Worm (Caenorhabditis elegans) whole organism, dauer: Measurements from ENCODE around the gene nspe-7.
"Not testable (repeated sequence)": the region's sequence is repeated elsewhere in the genome, so short reads cannot be mapped to it uniquely, and the experiment has no call there.

ENCODE experiments used
- unc-62 ChIP-seq: sonication (generic microtip); optimal IDR thresholded peaks from 2 replicates; lab custom pipeline; 2017; ENCODE audit warnings: missing biosample characterization, missing genetic modification reagents, missing genetic modification characterization

The nspe-7 gene

ce11 chrII:12626887-12627286 is at the start of gene nspe-7:
TSS of gene nspe-7 (plus strand) at chrII:12627187.
- TF ChIP-seq unc-62: no peak

- TF ChIP-seq unc-62: no peak
These were observed 49.2 kb upstream of the nspe-7 start, which contains the start of gene clec-8 for ce11 chrII:12577754-12578153. TSS of gene clec-8 (minus strand) at chrII:12578061.

DNA sequence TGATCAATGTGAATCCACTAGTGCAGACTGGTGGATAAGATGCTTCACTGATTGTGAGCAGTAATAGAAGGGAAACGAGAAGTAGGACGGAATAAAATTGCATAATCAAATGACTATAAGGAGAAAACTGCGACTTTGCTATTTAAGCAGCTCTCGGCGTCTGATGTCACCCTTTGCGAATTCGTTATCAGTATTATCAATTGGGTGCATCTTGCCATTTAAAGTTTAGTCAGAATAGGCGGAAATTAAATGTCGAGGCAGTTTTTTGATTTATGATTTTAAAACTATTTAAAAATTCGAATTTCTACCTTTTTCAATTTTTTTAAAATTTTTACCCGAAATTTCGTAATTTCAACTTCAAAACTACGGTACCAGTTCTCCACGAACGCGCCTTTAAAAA is 46.0 kb upstream of the nspe-7 start, which contains the start of gene clec-4:
Gene clec-4 (minus strand): TSS at position 162 of the 400 bp plus-strand sequence.
- TF ChIP-seq unc-62: no peak

DNA sequence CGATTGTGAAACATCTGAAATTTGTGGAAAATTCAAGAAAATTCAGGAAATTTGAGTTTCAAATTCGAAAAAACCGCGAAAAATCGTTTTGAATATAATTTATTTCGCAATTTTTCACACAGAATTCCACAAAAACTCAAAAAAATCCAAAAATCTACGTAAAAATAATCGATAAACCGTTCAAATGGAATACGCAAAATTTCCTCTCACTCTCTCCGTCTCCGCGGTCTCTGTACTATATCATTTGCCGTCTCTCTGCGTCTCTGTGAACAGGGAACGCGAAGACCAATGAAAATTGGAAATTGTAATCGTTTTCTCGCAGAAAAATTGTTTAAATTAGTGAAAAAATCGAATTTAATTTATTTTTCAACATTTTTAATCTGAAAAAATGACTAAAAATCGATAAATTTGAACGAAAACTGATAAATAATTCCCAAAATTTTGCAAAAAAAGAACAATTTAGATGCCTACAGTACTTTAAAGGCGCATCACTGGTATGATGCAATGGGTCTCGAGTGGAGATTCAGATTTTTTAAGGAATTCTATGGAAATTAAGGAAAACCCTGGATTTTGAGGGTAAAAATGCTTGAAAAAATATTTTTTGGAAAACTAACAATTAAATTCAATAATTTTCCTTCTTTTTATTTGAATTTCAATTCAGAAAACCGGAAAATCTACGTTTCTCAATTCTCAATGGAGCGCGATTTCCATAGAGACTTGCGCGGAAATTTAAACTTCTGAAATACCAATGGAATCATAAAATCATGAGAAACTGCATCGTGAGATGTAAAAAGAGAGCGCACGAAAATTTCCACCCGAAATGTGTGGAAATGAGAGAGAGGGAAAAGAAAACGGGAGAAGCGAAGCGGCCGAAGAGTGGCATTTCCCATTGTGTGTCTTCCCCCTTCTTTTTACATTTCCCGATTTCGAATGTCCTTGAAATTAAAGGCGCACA is 23.0 kb upstream of the nspe-7 start, which contains the start of the genes ceh-100 and lips-15:
Gene ceh-100 (minus strand): TSS at position 14 of the 955 bp plus-strand sequence.
Gene lips-15 (plus strand): TSS at position 720 of the 955 bp plus-strand sequence.
- TF ChIP-seq unc-62: no peak

ce11 chrII:12606108-12606507 is 20.9 kb upstream of the nspe-7 start:
- TF ChIP-seq unc-62: no peak

DNA sequence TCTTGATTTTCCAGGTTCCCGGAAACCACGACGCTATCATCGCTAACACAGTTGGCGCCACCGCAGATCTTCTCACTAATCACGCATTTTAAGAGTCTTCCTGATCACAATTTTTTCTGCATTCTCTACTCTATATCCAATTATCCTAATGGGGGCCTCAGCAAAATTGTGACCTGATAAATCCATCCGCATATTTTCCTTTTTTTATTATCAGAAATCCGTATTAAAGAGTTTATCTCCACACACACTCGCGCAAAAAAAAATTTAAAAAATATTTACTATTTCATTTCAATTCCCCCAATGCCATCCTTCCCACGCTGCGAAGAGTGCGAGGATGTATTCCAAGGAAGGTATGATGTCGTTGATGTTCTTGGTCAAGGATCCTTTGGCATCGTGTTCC is 20.1 kb upstream of the nspe-7 start, which contains the start of gene Y38E10A.8:
Gene Y38E10A.8 (plus strand): TSS at position 301 of the 400 bp plus-strand sequence.
- no peak for TF ChIP-seq unc-62

DNA sequence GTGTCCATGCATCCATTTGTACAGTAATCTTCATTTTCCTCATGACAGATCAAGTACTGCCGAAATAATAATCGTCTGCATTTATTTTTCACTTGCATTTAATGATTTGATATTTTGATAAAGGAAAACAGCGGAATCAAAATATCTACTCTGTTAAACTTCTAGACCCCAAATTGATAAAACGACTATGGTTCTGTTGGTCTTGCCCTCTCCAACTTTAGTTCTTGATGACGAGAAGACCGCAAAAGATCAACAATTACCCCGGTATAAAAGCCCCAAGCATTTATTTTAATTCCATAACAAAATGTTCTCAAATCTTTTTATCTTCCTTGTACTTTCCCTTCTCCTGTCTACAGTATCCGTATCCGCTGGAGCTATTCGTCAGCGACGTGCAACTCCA is 18.3 kb upstream of the nspe-7 start, which contains the start of gene Y38E10A.9:
Gene Y38E10A.9 (plus strand): TSS at position 301 of the 400 bp plus-strand sequence.
- no peak for TF ChIP-seq unc-62

ce11 chrII:12612218-12612617 is 14.8 kb upstream of the nspe-7 start, which contains the start of gene nspe-4:
TSS of gene nspe-4 (plus strand) at chrII:12612518.
- TF ChIP-seq unc-62: no peak

DNA sequence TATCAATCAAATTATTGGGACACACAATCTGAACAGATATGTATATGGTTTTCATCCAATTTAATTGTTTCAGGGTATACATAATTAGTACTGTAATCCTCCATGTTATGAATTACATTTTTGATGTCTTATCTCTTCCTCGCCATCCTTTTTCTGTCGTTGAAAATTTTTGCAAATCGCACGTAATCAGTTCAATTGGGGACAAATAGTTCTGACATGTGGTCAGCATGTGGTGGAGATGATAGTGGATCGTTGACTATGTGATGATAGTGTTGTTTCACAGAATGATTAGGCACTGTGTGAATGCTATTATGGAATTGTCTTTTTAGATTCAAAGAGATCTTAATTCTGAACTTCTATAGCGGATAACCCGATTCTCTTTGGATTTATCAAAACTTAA is 11.6 kb upstream of the nspe-7 start:
- no peak for TF ChIP-seq unc-62

DNA sequence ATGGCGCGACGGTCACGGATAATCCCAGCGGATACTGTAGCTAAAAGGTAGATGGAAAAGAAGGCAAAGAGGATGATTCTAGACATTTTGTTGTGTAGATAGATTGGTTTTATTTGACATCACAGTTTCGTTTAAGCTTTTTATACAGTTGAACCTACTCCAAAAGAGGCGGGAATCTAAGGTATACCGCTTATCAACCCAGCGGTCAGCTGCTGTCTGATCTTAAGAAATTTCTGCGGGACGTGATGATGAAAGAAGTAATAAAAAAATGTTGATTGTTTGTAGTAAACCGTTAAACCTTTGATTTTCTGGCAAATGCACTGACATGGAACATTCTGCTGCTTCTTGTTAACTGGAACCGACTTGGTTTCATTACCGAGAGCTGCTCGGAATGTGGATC is 10.9 kb upstream of the nspe-7 start, which contains the start of gene nspe-6:
Gene nspe-6 (minus strand): TSS at position 101 of the 400 bp plus-strand sequence.
- TF ChIP-seq unc-62: no peak

DNA sequence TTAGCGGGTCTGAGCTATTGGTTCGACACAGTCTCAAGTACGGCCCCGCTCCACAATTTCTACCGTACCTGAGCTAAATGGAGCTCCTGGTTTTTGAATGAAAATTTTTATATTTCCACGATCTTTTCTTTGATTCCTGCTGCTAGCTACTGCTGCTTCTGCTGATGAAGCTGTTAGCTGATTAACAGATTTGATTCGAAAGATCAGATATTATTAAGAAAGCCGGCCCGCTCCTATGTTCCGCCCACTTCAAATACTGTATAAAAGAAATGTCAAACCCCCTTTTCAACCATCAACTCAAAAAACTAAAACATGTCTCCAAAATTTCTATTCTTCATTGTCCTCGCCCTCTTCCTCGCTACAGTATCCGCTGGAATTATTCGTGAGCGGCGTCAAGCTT is 9.4 kb upstream of the nspe-7 start, which contains the start of gene nspe-3:
Gene nspe-3 (plus strand): TSS at position 301 of the 400 bp plus-strand sequence.
- no peak for TF ChIP-seq unc-62

DNA sequence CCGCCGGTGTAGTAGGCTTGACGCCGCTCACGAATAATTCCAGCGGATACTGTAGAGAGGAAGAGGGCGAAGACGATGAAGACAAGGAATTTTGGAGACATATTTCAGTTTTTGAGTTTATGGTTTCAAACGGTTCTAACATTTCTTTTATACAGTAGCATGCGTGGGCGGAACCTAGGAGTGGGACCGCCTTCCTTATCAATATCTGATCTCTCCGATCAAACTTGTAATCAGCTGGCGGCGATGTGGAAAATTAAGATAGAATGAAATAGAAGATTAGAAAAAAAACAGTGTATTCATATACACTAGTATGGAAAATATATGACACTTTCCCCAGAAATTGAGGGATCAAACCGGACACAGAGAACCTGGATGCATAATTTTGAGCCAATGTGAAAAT is 7.7 kb upstream of the nspe-7 start, which contains the start of gene nspe-2:
Gene nspe-2 (minus strand): TSS at position 101 of the 400 bp plus-strand sequence.
- no peak for TF ChIP-seq unc-62

DNA sequence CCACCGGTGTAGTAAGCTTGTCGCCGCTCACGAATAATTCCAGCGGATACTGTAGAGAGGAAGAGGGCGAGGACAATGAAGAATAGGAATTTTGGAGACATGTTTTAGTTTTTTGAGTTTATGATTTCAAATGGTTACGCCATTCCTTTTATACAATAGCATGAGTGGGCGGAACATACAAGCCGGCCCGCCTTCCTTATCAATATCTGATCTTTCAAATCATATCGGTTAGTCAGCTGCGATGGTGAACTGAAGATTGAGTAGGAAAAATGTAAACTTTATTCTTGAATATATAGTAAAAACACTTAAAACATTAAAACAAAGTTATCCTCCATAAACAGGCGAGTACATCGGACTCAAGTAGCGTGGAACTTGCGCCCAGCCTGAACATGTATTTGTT is 6.2 kb upstream of the nspe-7 start, which contains the start of gene nspe-1:
Gene nspe-1 (minus strand): TSS at position 101 of the 400 bp plus-strand sequence.
- no peak for TF ChIP-seq unc-62

- no peak for TF ChIP-seq unc-62
These were observed 5.0 kb upstream of the nspe-7 start, which contains the start of gene nspe-8 for ce11 chrII:12621908-12622566. TSS of gene nspe-8 (minus strand) at chrII:12621958.

DNA sequence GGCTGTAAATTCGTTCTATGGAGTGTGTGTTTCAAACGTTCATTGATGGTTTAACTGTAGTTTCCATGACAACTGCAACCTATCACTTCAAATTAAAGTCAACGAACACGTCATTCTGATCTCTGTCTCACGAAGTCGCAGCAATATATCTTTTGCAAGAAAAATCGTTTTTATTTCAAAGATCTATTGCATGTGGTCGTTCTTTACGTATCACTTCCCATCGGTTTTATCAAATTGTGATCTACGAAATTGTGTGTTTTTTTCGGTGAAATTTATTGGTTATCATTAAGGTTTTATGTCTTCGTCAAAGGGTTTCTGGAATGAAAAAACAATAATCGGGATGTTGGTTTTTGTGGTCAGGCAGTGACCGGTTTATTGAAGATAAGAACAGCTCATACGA is 4.1 kb upstream of the nspe-7 start:
- no peak for TF ChIP-seq unc-62

ce11 chrII:12624433-12624832 is 2.6 kb upstream of the nspe-7 start, which contains the start of gene Y38E10A.14:
TSS of gene Y38E10A.14 (minus strand) at chrII:12624533.
- not testable (repeated sequence) for TF ChIP-seq unc-62
